Fruit fly (Drosophila melanogaster): Measurements from ENCODE around the gene CG14369.

DNA sequence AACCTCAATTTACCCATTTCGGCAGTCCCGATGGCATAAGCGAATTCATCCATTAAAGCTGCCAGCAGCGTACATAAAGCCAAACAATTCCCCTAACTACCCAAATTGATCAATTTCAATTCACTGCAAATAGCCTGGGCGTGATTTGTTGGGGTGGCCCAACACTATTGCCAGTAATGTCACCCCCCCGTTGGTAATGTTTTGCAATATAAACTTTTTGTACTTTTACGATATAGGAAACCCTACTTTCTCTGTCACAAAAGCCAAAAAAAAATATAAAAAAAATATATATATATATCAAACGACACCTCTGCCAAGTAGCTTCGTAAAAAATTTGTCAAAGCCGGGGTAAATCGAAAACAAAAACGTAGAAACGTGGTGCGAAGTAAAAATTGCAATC lies 4.8 kb downstream of the CG14369 start, which contains the start of gene CG14370:
- TF ChIP-seq CG11902 (GFP tag; optimal IDR thresholded peaks at IDR 0.05) (no peak), lz (GFP tag; optimal IDR thresholded peaks at IDR 0.05) (no peak), net (GFP tag; optimal IDR thresholded peaks at IDR 0.05) (no peak), achi (GFP tag; optimal IDR thresholded peaks at IDR 0.05) (no peak), CG34406 (GFP tag; optimal IDR thresholded peaks at IDR 0.05) (no peak), Sox102F (GFP tag; optimal IDR thresholded peaks at IDR 0.05) (no peak), CG7368 (GFP tag; optimal IDR thresholded peaks at IDR 0.05) (no peak), dac (GFP tag; optimal IDR thresholded peaks at IDR 0.05) (no peak), spab (GFP tag; optimal IDR thresholded peaks at IDR 0.05) (no peak), Sox15 (GFP tag; optimal IDR thresholded peaks at IDR 0.05) (no peak), CG4318 (GFP tag; optimal IDR thresholded peaks at IDR 0.05) (no peak)
